Worm (Caenorhabditis elegans) whole organism, L2 larva: ENCODE results near the gene trx-5.

ENCODE experiments used
- C34F6.9 ChIP-seq: fragments of 150-350 bp; optimal IDR thresholded peaks from 2 replicates; lab custom pipeline; 2014; ENCODE audit warnings: missing biosample characterization, missing genetic modification characterization
- Y55F3AM.14 ChIP-seq: fragments of 200-800 bp; sonication (Bioruptor generic); optimal IDR thresholded peaks from 2 replicates; lab custom pipeline; 2018; ENCODE audit warnings: mild to moderate bottlenecking, missing genetic modification characterization, missing compliant biosample characterization
- aly-2 ChIP-seq: fragments of 150-350 bp; optimal IDR thresholded peaks from 2 replicates; lab custom pipeline; 2014; ENCODE audit warnings: missing biosample characterization, missing genetic modification characterization
- ama-1 ChIP-seq: fragments of 150-350 bp; optimal IDR thresholded peaks from 2 replicates; lab custom pipeline; 2018; ENCODE audit warnings: inconsistent platforms
- ceh-82 ChIP-seq: fragments of 150-350 bp; optimal IDR thresholded peaks from 2 replicates; lab custom pipeline; 2014; ENCODE audit warnings: missing biosample characterization, missing genetic modification characterization
- elt-1 ChIP-seq: fragments of 150-350 bp; optimal IDR thresholded peaks from 2 replicates; lab custom pipeline; 2014; ENCODE audit warnings: missing biosample characterization, missing genetic modification characterization
- elt-3 ChIP-seq: sonication (generic microtip); optimal IDR thresholded peaks from 2 replicates; lab custom pipeline; 2017; ENCODE audit warnings: missing biosample characterization, missing genetic modification characterization
- mab-5 ChIP-seq: fragments of 150-350 bp; optimal IDR thresholded peaks from 2 replicates; lab custom pipeline; 2014; ENCODE audit warnings: missing biosample characterization, missing genetic modification characterization
- nhr-12 ChIP-seq: fragments of 150-350 bp; optimal IDR thresholded peaks from 2 replicates; lab custom pipeline; 2014; ENCODE audit warnings: missing biosample characterization, missing genetic modification characterization
- nhr-77 ChIP-seq: fragments of 150-350 bp; optimal IDR thresholded peaks from 2 replicates; lab custom pipeline; 2014; ENCODE audit warnings: missing biosample characterization, missing genetic modification characterization
- peb-1 ChIP-seq: fragments of 150-350 bp; optimal IDR thresholded peaks from 2 replicates; lab custom pipeline; 2014; ENCODE audit warnings: missing biosample characterization, missing genetic modification characterization
- unc-62 ChIP-seq: fragments of 150-350 bp; optimal IDR thresholded peaks from 2 replicates; lab custom pipeline; 2014; ENCODE audit warnings: missing biosample characterization, missing genetic modification reagents, missing genetic modification characterization
- zag-1 ChIP-seq: fragments of 150-350 bp; optimal IDR thresholded peaks from 2 replicates; lab custom pipeline; 2014; ENCODE audit warnings: missing biosample characterization, missing genetic modification characterization
- ztf-4 ChIP-seq: fragments of 150-350 bp; optimal IDR thresholded peaks from 2 replicates; lab custom pipeline; 2014; ENCODE audit warnings: missing biosample characterization, missing genetic modification characterization

DNA sequence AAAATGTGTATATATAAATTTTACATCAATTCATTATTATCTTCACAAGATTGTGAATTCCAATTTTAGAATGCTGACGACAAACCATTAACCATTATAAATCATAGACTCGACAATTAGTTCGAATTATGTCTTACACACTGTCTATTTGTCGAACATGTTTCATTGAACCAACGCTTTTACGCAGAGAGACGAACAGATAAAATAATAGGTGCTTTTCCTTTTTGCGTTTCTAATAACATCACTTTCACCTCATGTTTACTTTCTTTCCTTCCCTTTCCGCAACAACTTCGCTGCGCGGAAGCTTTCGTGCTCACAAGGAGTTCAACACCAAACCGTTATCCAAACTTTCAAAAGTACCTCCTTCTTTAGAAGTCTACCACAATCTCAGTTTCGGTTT, 13.6 kb upstream of the trx-5 start, which contains the start of gene F52F10.2:
- TF ChIP-seq ztf-4 (no peak), ama-1 (lab: Kevin White, UChicago) (no peak), aly-2 (tag; lab: Kevin White, UChicago) (no peak), elt-1 (tag; lab: Kevin White, UChicago) (no peak), ceh-82 (no peak), Y55F3AM.14 (GFP tag; lab: Kevin White, UChicago) (no peak), C34F6.9 (tag; lab: Kevin White, UChicago) (no peak), elt-3 (no peak), unc-62 (GFP tag; lab: Kevin White, UChicago) (no peak), nhr-12 (tag; lab: Kevin White, UChicago) (no peak), mab-5 (tag; lab: Kevin White, UChicago) (no peak), zag-1 (no peak), peb-1 (no peak), nhr-77 (tag; lab: Kevin White, UChicago) (no peak)
